Worm (Caenorhabditis elegans): ENCODE measurements around the gene pud-1.2.

The pud-1.2 gene

ce11 chrV:2274253-2274892, 48.0 kb downstream of the pud-1.2 start, which contains the start of the genes Y5H2A.4 and abu-4:
Gene Y5H2A.4 (minus strand): TSS chrV:2274353.
Gene abu-4 (plus strand): TSS chrV:2274842.
- no peak for TF ChIP-seq nfya-1 (tag; optimal IDR thresholded peaks at IDR 0.05; ENCODE audit: insufficient read depth)
- TF ChIP-seq nhr-11 (tag; optimal IDR thresholded peaks at IDR 0.05) = no peak
- no peak for TF ChIP-seq daf-12 (tag; optimal IDR thresholded peaks at IDR 0.05)
- TF ChIP-seq lin-15B (tag; optimal IDR thresholded peaks at IDR 0.05) = no peak
- TF ChIP-seq mdl-1 (tag; optimal IDR thresholded peaks at IDR 0.05) = no peak
- TF ChIP-seq nhr-23 (tag; optimal IDR thresholded peaks at IDR 0.05) = no peak
- TF ChIP-seq aly-2 (tag; optimal IDR thresholded peaks at IDR 0.05) = no peak
- TF ChIP-seq ceh-28 (tag; optimal IDR thresholded peaks at IDR 0.05) = no peak
- no peak for TF ChIP-seq elt-1 (tag; optimal IDR thresholded peaks at IDR 0.05)
- no peak for TF ChIP-seq elt-3 (tag; optimal IDR thresholded peaks at IDR 0.05)
- no peak for TF ChIP-seq lsy-12 (tag; optimal IDR thresholded peaks at IDR 0.05)
- no peak for TF ChIP-seq nhr-28 (tag; optimal IDR thresholded peaks at IDR 0.05)
- TF ChIP-seq nhr-237 (tag; optimal IDR thresholded peaks at IDR 0.05) = no peak
- TF ChIP-seq pqm-1 (tag; optimal IDR thresholded peaks at IDR 0.05) = no peak
- TF ChIP-seq nhr-77 (tag; optimal IDR thresholded peaks at IDR 0.05) = no peak
- no peak for TF ChIP-seq nhr-12 (tag; optimal IDR thresholded peaks at IDR 0.05)
